Worm (Caenorhabditis elegans) whole organism, early embryonic: Measurements from ENCODE around the gene sdz-9.

ENCODE experiments used
- B0310.2 ChIP-seq: sonication (generic microtip); optimal IDR thresholded peaks from 2 replicates; lab custom pipeline; 2016; ENCODE audit warnings: mild to moderate bottlenecking, missing genetic modification characterization, missing compliant biosample characterization
- F13C5.2 ChIP-seq: sonication (generic microtip); optimal IDR thresholded peaks from 2 replicates; lab custom pipeline; 2017; ENCODE audit warnings: mild to moderate bottlenecking, missing genetic modification characterization, inconsistent platforms, missing compliant biosample characterization
- aly-1 ChIP-seq: sonication (generic microtip); optimal IDR thresholded peaks from 2 replicates; lab custom pipeline; 2016; ENCODE audit warnings: missing genetic modification characterization, missing compliant biosample characterization
- ama-1 ChIP-seq: fragments of 150-350 bp; optimal IDR thresholded peaks from 2 replicates; lab custom pipeline; 2014
- ceh-13 ChIP-seq: fragments of 200-800 bp; sonication (Bioruptor generic); optimal IDR thresholded peaks from 2 replicates; lab custom pipeline; 2018; ENCODE audit warnings: mild to moderate bottlenecking, missing genetic modification characterization, missing compliant biosample characterization
- ceh-36 ChIP-seq: sonication (generic microtip); optimal IDR thresholded peaks from 2 replicates; lab custom pipeline; 2016; ENCODE audit warnings: missing genetic modification characterization, inconsistent platforms, missing compliant biosample characterization
- ets-7 ChIP-seq: sonication (generic microtip); optimal IDR thresholded peaks from 2 replicates; lab custom pipeline; 2016; ENCODE audit warnings: missing genotype, missing genetic modification characterization, missing compliant biosample characterization
- flt-1 ChIP-seq: fragments of 200-800 bp; sonication (Bioruptor generic); IDR thresholded peaks from 2 replicates; pipeline ENCODE4 v1.3.6; 2022; ENCODE audit warnings: missing genetic modification characterization, missing compliant biosample characterization
- hmbx-1 ChIP-seq: sonication (generic microtip); optimal IDR thresholded peaks from 2 replicates; lab custom pipeline; 2016; ENCODE audit warnings: mild to moderate bottlenecking, missing genetic modification characterization, missing compliant biosample characterization
- hmg-4 ChIP-seq: fragments of 200-800 bp; sonication (Bioruptor generic); optimal IDR thresholded peaks from 2 replicates; lab custom pipeline; 2018; ENCODE audit warnings: mild to moderate bottlenecking, missing genetic modification characterization, missing compliant biosample characterization
- hnd-1 ChIP-seq: sonication (generic microtip); optimal IDR thresholded peaks from 2 replicates; lab custom pipeline; 2016; ENCODE audit warnings: missing genetic modification characterization, missing compliant biosample characterization
- pes-1 ChIP-seq: fragments of 200-800 bp; sonication (Bioruptor generic); IDR thresholded peaks from 2 replicates; pipeline ENCODE4 v1.3.6; 2022; ENCODE audit warnings: missing genetic modification reagents, missing genetic modification characterization, missing compliant biosample characterization
- scrt-1 ChIP-seq: fragments of 200-800 bp; sonication (Bioruptor generic); IDR thresholded peaks from 2 replicates; pipeline ENCODE4 v1.3.6; 2022; ENCODE audit warnings: missing genetic modification characterization, missing compliant biosample characterization
- sea-1 ChIP-seq: fragments of 200-800 bp; sonication (Bioruptor generic); conservative IDR thresholded peaks from 2 replicates; pipeline ENCODE4 v1.3.6; 2022; ENCODE audit warnings: missing genetic modification characterization, missing compliant biosample characterization
- tbx-11 ChIP-seq: fragments of 200-800 bp; sonication (Bioruptor generic); IDR thresholded peaks from 2 replicates; pipeline ENCODE4 v1.3.6; 2022; ENCODE audit warnings: missing genetic modification characterization, missing compliant biosample characterization
- tbx-37 ChIP-seq: fragments of 200-800 bp; sonication (Bioruptor generic); conservative IDR thresholded peaks from 2 replicates; pipeline ENCODE4 v1.3.6; 2022; ENCODE audit warnings: missing genetic modification reagents, missing genetic modification characterization, missing compliant biosample characterization
- tra-4 ChIP-seq: sonication (generic microtip); optimal IDR thresholded peaks from 2 replicates; lab custom pipeline; 2017; ENCODE audit warnings: missing genetic modification characterization, missing compliant biosample characterization

sdz-9 gene

DNA sequence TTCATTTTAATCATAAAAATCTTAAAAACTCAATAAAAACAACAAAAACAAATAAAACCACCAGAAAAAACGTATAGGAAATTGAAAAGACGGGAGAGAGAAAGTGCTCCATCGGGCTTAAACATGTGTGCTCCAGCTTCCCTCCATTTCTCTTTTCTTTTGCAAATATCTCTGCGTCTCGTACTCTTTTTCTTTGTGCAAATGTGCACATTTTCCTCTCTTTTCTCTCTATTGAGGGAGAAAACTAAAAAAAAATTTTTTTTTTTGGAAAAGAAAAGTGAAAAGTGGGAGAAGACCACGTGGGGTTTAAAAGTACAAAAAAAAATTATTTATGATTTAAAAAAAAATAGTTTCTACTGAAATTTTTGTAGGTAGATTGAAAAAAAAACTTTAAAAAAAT lies 30.8 kb upstream of the sdz-9 start:
- TF ChIP-seq ets-7 (tag; lab: Kevin White, UChicago) (no peak), sea-1 (GFP tag; lab: Robert Waterston, UW) (no peak), F13C5.2 (tag; lab: Kevin White, UChicago) (no peak), tra-4 (tag; lab: Kevin White, UChicago) (no peak), tbx-11 (GFP tag; lab: Robert Waterston, UW) (no peak), ama-1 (no peak), tbx-37 (no peak), hmbx-1 (tag; lab: Kevin White, UChicago) (no peak), B0310.2 (tag; lab: Kevin White, UChicago) (no peak), hnd-1 (tag; lab: Kevin White, UChicago) (no peak), hmg-4 (no peak), scrt-1 (GFP tag; lab: Robert Waterston, UW) (no peak), pes-1 (no peak), flt-1 (GFP tag; lab: Robert Waterston, UW) (no peak), aly-1 (no peak), ceh-36 (tag; lab: Kevin White, UChicago) (no peak), ceh-13 (GFP tag; lab: Kevin White, UChicago) (no peak)

DNA sequence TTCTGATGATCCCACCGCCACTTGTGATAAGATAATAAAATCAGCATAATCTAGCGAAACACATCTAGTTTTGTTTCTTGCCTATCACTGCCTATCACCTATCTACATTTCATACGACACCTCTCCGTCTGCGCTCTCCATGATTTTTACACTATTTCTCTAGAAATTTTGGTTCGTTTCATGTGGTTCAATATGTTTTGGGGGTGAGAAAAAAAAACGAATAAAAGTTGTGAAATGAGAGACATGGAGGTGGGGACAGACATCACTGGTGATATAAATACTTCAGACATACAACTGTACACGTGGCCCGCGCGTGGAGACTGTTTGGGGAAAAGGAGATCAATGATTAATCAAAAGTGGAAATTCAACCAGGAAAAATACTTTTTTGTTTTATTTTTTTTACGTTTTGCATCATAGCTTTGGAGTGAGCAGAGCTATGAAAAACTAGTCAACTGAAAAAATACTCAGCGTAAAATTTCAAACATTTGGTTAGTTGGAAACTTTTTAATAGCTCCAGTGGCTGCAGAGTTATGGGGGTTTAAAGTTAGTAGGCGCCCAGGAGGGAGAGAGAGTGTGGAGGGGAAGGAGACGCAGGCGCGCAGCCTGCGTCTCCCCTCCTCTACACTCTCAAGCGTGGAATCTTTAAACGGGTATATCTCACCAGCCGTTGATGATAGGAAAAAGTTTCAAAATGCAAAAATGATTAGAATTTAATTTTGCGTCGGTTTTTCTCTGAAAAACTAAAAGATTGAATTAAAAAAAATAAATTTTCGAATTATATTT lies 29.6 kb upstream of the sdz-9 start:
- TF ChIP-seq scrt-1 (GFP tag; lab: Robert Waterston, UW): no peak
- TF ChIP-seq tbx-37: no peak
- TF ChIP-seq hmg-4: no peak
- TF ChIP-seq hnd-1 (tag; lab: Kevin White, UChicago): no peak
- TF ChIP-seq ets-7 (tag; lab: Kevin White, UChicago): no peak
- TF ChIP-seq ceh-13 (GFP tag; lab: Kevin White, UChicago): no peak
- TF ChIP-seq flt-1 (GFP tag; lab: Robert Waterston, UW): no peak

DNA sequence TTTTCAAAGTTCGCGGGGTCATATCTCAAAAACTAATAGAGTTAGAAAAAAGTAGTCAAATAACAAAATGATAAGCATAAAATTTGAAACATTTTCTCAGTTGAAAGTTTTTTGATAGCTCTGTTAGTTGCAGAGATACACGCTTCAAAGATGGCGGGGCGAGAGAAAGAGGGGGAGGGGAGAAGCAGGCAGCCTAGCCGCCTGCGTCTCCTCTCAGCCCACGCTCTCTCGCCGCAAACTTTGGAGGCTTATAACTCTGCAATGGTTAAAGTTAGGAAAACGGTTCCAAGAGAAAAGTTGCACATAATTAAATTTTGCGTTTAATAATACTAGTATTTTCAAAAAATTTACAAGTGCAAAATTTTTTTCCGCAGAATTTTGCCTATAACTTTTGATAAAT lies 28.3 kb upstream of the sdz-9 start:
- TF ChIP-seq hnd-1 (tag; lab: Kevin White, UChicago) (no peak), tbx-11 (GFP tag; lab: Robert Waterston, UW) (no peak), sea-1 (GFP tag; lab: Robert Waterston, UW) (no peak), pes-1 (no peak), flt-1 (GFP tag; lab: Robert Waterston, UW) (no peak), ceh-36 (tag; lab: Kevin White, UChicago) (no peak), scrt-1 (GFP tag; lab: Robert Waterston, UW) (no peak)

DNA sequence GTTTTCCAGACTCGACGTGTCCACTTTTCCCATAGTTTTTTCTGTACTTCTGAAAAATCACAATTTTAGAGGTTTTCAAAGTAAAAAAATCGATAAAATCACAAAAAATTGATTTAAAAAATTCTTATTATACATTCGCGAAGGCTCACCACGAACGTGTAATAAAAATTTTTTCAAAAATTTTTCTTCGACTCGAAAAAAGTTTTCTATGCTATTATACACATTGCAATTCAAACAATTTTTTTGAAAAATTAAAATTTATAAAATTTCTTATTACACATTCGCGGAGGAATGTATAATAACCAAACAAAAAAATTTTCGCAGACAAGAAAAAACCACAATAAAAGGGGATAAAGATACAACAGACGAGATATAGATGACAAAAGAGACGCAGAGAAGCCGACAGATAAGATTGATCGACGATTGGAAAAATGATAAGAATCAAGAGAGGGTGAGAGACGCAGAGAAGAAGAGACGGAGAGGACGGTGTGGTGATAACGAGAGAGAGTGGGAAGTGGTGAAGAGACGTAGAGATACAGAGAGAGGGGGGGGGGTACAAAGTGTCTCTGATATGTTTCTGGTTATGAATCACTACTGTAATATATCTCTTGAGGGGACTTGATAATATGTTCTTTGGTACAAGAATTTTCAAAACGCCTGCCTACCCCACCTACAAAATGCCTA lies 27.3 kb upstream of the sdz-9 start, which contains the start of gene nhr-119:
Gene nhr-119, minus strand, starts transcription at position 51 of the 684 bp plus-strand sequence.
- no peak for TF ChIP-seq tbx-37
- no peak for TF ChIP-seq ama-1
- TF ChIP-seq sea-1 (GFP tag; lab: Robert Waterston, UW): no peak
- no peak for TF ChIP-seq ets-7 (tag; lab: Kevin White, UChicago)
- TF ChIP-seq hmg-4: no peak
- no peak for TF ChIP-seq ceh-13 (GFP tag; lab: Kevin White, UChicago)
- TF ChIP-seq ceh-36 (tag; lab: Kevin White, UChicago): no peak
- no peak for TF ChIP-seq flt-1 (GFP tag; lab: Robert Waterston, UW)
- no peak for TF ChIP-seq scrt-1 (GFP tag; lab: Robert Waterston, UW)
- TF ChIP-seq tra-4 (tag; lab: Kevin White, UChicago): no peak
- TF ChIP-seq pes-1: no peak
- no peak for TF ChIP-seq tbx-11 (GFP tag; lab: Robert Waterston, UW)
- no peak for TF ChIP-seq hnd-1 (tag; lab: Kevin White, UChicago)
- no peak for TF ChIP-seq F13C5.2 (tag; lab: Kevin White, UChicago)

DNA sequence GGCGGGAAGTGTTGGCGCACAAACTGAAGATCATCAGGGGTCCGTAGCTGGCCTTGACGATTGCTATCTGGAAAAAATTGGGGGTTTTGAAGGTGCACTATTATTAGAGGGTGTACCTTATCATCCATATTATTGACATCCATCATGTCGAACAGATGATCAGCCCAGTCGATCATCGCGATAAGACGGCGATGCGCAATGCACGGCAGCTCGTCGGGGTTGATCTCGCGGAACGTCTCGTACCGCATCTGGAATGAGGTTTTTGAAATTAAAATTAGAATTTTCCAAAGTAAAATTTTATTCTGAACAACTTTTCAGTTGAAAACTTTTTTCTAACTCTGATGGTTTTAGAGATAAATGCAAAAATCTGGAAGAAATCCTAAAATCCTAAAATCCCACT lies 24.5 kb upstream of the sdz-9 start:
- TF ChIP-seq F13C5.2 (tag; lab: Kevin White, UChicago) (no peak), aly-1 (no peak), scrt-1 (GFP tag; lab: Robert Waterston, UW) (no peak), pes-1 (no peak), tbx-11 (GFP tag; lab: Robert Waterston, UW) (no peak), ceh-36 (tag; lab: Kevin White, UChicago) (no peak), ets-7 (tag; lab: Kevin White, UChicago) (no peak), B0310.2 (tag; lab: Kevin White, UChicago) (no peak), hnd-1 (tag; lab: Kevin White, UChicago) (no peak)

DNA sequence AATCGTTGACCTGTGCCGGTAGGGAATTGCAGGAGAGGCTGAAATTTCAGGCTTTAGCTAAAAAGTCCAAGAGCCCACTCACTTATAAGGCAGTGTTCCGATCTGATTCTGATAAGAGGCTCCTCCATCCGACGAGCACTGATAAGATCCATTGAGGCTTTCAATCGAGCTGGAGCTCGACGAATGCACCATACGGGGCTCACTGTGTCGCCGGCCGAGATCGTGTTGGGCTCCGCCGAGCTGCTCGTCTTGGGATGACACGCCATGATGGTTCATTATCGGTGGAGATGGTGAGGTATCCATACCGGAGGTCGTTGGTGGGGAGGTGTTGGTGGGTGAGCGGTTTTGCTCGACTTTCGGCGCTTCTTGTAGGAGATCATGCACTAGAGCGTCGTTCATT lies 23.0 kb upstream of the sdz-9 start:
- TF ChIP-seq tbx-11 (GFP tag; lab: Robert Waterston, UW) (no peak), tra-4 (tag; lab: Kevin White, UChicago) (no peak), F13C5.2 (tag; lab: Kevin White, UChicago) (no peak), flt-1 (GFP tag; lab: Robert Waterston, UW) (no peak), tbx-37 (no peak)

DNA sequence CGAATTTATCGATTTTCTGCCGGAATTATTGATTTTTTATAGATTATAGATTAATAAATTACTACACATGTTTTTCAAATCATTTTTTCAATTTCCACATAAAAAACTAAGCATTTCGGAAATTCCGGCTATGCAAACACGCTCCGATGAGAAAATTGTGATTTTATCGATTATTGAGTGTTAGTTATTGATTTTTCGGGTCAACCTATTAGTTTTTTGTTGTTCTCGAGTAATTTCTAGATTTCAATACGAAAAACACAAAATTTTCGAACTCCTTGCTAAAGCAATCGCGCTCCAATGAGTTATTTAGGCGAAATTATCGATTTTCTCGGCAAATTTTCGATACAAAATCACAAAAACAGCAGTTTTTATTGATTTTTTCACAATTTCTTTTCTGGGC lies 22.0 kb upstream of the sdz-9 start:
- TF ChIP-seq ceh-36 (tag; lab: Kevin White, UChicago) (no peak), ets-7 (tag; lab: Kevin White, UChicago) (no peak), ceh-13 (GFP tag; lab: Kevin White, UChicago) (no peak), B0310.2 (tag; lab: Kevin White, UChicago) (no peak), F13C5.2 (tag; lab: Kevin White, UChicago) (no peak), hmg-4 (no peak), hnd-1 (tag; lab: Kevin White, UChicago) (no peak), ama-1 (no peak), tra-4 (tag; lab: Kevin White, UChicago) (no peak), sea-1 (GFP tag; lab: Robert Waterston, UW) (no peak), tbx-11 (GFP tag; lab: Robert Waterston, UW) (no peak), flt-1 (GFP tag; lab: Robert Waterston, UW) (no peak), hmbx-1 (tag; lab: Kevin White, UChicago) (no peak), aly-1 (no peak)
